Fruit fly (Drosophila melanogaster) whole organism: ENCODE measurements around the gene Xrp1.

Experiments
- CG8478 ChIP-seq: fragments of >200 bp; optimal IDR thresholded peaks from 2 replicates; lab custom pipeline; 2018; ENCODE audit warnings: inconsistent platforms
- Dll ChIP-seq: fragments of >200 bp; optimal IDR thresholded peaks from 2 replicates; lab custom pipeline; 2017
- EcR ChIP-seq, 2 experiments: fragments of >200 bp; optimal IDR thresholded peaks; 2 replicates each; lab custom pipeline; 2017; ENCODE audit warnings: missing biosample characterization in 2 of 2, missing genetic modification characterization in 2 of 2, missing genetic modification reagents in 2 of 2
- pan ChIP-seq: fragments of >200 bp; optimal IDR thresholded peaks from 2 replicates; lab custom pipeline; 2017
- psq ChIP-seq: fragments of >200 bp; optimal IDR thresholded peaks from 2 replicates; lab custom pipeline; 2017
- usp ChIP-seq: fragments of >200 bp; optimal IDR thresholded peaks from 2 replicates; lab custom pipeline; 2017; ENCODE audit warnings: missing biosample characterization, missing genetic modification characterization, mixed read lengths

The Xrp1 gene

dm6 chr3R:18912782-18913331, 1.9 kb upstream of the Xrp1 start, which contains the start of gene Sgsh:
TSS of gene Sgsh (minus strand) at chr3R:18912922.
- TF ChIP-seq Dll (no peak), CG8478 (lab: Kevin White, UChicago) (no peak), psq (lab: Kevin White, UChicago) (no peak), EcR (GFP tag; optimal IDR thresholded peaks at IDR 0.05; lab: Kevin White, UChicago) (no peak), usp (no peak), pan (lab: Kevin White, UChicago) (no peak)

- TF ChIP-seq Dll (no peak), pan (lab: Kevin White, UChicago) (no peak), EcR (GFP tag; optimal IDR thresholded peaks at IDR 0.05; lab: Kevin White, UChicago) (no peak), psq (lab: Kevin White, UChicago) (no peak), usp (no peak), CG8478 (lab: Kevin White, UChicago) (no peak)
Observed at dm6 chr3R:18913856-18914593, 743 bp upstream of the Xrp1 start.

DNA sequence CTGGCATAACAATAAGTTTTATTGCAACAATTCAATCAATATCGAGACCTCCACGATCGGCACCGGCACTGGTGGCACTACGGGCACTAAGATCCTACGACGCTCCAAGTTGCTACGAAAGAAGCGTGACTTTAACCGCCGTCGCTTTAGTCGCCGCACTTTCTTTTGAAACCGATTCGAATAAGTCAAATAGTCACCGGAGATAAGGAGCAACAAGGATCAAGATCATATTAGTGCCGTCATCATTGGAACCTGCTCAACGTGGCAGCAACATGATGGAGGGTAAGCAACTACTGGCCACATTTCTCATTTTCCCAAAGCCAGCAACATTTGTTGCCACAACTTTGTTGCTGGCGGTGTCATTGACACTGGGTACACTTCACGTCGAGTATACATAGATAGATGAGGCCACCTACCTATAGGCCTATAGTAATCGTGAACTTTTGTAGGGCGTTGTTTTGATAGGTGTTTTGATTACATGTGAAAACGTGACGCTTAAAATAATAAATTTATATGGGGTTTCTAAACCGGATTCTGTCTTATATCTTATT, 951 bp downstream of the Xrp1 start:
- TF ChIP-seq pan (lab: Kevin White, UChicago) (no peak), psq (lab: Kevin White, UChicago) (no peak), EcR (GFP tag; optimal IDR thresholded peaks at IDR 0.05; lab: Kevin White, UChicago) (no peak), CG8478 (lab: Kevin White, UChicago) (no peak)

- TF ChIP-seq EcR (GFP tag; optimal IDR thresholded peaks at IDR 0.05; lab: Kevin White, UChicago) (no peak), psq (lab: Kevin White, UChicago) (no peak), CG8478 (lab: Kevin White, UChicago) (no peak), pan (lab: Kevin White, UChicago) (no peak), usp (no peak), Dll (no peak)
Observed at dm6 chr3R:18916715-18917253, 2.0 kb downstream of the Xrp1 start.

DNA sequence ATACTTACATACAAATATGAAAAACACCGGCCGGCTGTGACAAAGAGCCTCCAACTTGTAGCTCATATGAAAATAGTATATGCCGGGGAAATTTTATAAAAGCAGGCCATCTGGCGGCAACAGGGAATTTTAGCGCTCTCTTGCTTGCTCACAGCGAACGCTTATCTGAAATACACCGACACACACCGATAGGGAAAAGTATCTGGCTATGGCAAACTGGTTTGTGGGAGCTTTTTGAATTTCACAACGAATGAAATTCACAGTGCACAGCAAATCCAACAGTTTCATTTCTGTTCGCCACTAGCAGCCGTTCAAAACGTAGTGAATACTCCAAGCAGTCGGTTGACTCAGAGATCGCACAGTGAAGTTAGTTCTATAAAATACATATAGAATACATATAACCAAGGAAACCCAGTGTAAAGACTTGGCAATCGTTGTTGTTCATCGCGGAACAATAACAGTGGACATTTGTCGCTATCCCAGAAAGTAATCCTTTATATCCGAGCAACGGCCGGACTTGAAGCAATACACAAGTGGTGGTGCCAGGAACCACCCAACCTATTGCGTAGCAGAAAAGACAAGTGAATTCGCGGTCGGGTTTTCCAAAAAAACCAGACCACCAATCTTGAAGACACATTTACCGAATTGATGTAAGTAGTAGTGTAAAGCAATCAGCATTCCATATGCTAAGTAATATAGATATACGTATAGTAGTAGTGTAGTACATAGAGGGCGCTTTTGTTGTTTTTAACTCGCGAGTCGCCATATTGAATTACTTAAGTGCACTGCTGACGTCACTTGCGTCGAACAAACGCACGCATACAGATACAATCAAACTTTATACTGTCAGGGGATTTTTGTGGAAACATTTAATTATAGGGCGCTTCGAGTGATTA, 3.5 kb downstream of the Xrp1 start:
- no peak for TF ChIP-seq pan (lab: Kevin White, UChicago)
- TF ChIP-seq EcR (GFP tag; optimal IDR thresholded peaks at IDR 0.05; lab: Kevin White, UChicago) = peak in 1 of 2 experiments; percentile 13
- TF ChIP-seq Dll = no peak
- TF ChIP-seq CG8478 (lab: Kevin White, UChicago) = no peak

DNA sequence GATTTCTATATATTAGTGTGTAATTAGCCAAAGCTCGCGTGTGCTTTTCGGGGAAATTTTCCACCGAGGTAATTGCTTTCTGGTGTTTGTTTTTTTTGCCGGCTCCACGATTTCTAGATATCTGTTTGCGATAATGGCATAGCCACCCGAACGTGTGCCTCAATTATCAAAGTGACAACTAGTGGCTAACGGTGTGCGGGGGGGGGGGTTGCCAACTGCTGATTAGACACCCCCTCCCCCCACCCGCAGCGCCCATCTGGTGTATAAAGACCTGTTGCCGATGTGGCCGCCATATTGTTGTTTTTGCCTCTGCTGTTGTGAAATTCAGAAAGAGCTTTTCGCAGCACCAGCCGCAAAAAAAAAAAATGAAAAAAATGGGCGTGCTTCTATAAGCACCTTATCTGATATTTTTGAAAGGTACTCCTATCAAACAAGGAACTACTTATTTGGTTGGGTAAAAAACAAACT, 4.1 kb downstream of the Xrp1 start:
- TF ChIP-seq usp = no peak
- no peak for TF ChIP-seq pan (lab: Kevin White, UChicago)
- no peak for TF ChIP-seq Dll
- no peak for TF ChIP-seq EcR (GFP tag; optimal IDR thresholded peaks at IDR 0.05; lab: Kevin White, UChicago)
- TF ChIP-seq psq (lab: Kevin White, UChicago) = no peak
- no peak for TF ChIP-seq CG8478 (lab: Kevin White, UChicago)

- TF ChIP-seq pan (lab: Kevin White, UChicago) (no peak), CG8478 (lab: Kevin White, UChicago) (peak; percentile 62)
Observed at dm6 chr3R:18923208-18923761, 8.5 kb downstream of the Xrp1 start.

DNA sequence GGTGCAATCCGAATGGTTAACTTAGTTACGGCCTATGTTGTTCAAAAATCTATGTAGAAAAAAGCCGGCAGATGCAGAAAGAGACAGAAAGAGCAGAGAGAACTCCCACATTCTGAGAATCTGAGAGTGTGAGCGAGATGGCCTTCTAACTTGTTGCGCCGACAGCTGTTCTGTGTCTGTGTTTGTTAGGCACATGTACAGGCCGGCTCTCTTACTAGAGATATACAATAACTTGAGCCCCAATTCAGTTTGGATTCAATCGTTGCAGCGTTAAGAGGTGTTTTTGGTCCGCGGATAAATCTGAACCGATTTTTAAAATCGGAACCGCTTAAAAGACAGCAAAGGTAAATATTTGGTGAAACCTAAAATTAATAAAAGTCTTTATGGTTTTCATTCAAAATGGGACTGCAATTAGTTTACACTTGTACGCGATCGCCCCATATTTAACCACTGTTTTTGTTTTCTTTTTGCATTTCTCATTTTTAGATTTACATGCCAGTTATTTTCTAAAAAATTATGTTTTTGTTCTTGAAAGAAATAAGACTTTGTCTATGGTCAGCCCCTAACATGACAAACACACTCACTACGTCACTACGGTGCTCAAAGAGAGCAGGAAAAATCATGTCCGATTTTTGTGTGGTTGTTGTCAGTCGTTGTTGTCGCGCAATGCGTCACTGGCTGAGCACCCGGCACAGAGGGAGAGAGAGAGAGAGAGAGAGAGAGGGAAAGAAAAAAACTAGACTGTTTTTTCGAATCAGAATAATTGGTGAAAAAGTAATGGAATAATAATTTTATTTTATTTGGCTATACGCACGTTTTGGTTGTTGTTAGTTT, 9.3 kb downstream of the Xrp1 start:
- TF ChIP-seq CG8478 (lab: Kevin White, UChicago) (peak; percentile 70), pan (lab: Kevin White, UChicago) (no peak)

dm6 chr3R:18924636-18924977, 9.8 kb downstream of the Xrp1 start:
- TF ChIP-seq CG8478 (lab: Kevin White, UChicago) = no peak

DNA sequence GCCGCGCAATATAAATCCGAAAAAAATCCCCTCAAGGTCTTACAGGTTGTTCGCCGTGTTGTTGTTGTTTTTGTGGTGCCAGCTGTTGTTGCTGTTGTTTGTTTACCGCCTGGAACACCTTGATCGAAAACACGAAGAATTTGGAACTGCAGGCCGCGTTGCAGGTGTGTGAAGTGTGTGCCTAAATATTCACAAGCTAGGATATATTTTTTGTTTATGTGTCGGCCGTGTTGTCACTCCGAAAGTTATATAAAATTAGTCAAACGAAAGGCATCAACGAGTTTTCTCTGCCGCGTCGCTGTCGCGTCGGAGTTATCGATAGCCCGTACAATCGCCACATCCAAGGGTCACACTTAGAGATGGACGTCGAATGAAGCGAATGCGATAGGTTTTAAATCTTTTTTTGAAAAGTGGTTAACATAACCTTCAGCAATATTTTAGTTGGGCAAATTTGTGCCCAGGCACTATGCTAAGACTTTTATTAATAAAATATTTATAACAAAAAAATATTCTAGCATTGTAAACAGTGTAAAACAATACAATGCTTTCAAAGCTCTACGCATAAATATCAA, 13.7 kb downstream of the Xrp1 start, which contains the start of gene Mpc1:
Mpc1 (minus strand) TSS at position 314 of the 572 bp plus-strand sequence.
- TF ChIP-seq Dll (no peak), usp (no peak), CG8478 (lab: Kevin White, UChicago) (no peak), EcR (GFP tag; optimal IDR thresholded peaks at IDR 0.05; lab: Kevin White, UChicago) (no peak), psq (lab: Kevin White, UChicago) (no peak), pan (lab: Kevin White, UChicago) (no peak)
